Worm (Caenorhabditis elegans): ENCODE data around the gene K07D4.5.

The K07D4.5 gene

ce11 chrII:4025462-4025861, at the start of gene K07D4.5:
Gene K07D4.5, minus strand, starts transcription at chrII:4025562.
- TF ChIP-seq W03F9.2 (tag; optimal IDR thresholded peaks at IDR 0.05) (no peak), him-1 (tag; optimal IDR thresholded peaks at IDR 0.05) (no peak), dao-5 (tag; optimal IDR thresholded peaks at IDR 0.05) (no peak)

- TF ChIP-seq him-1 (tag; optimal IDR thresholded peaks at IDR 0.05) (no peak), dao-5 (tag; optimal IDR thresholded peaks at IDR 0.05) (no peak), W03F9.2 (tag; optimal IDR thresholded peaks at IDR 0.05) (no peak)
These were observed 49.3 kb upstream of the K07D4.5 start for ce11 chrII:4074710-4075109.

ce11 chrII:4071075-4071474, 45.7 kb upstream of the K07D4.5 start:
- TF ChIP-seq dao-5 (tag; optimal IDR thresholded peaks at IDR 0.05) (no peak), him-1 (tag; optimal IDR thresholded peaks at IDR 0.05) (no peak), W03F9.2 (tag; optimal IDR thresholded peaks at IDR 0.05) (no peak)

ce11 chrII:4068141-4068540, 42.8 kb upstream of the K07D4.5 start:
- TF ChIP-seq W03F9.2 (tag; optimal IDR thresholded peaks at IDR 0.05) (no peak), dao-5 (tag; optimal IDR thresholded peaks at IDR 0.05) (no peak), him-1 (tag; optimal IDR thresholded peaks at IDR 0.05) (no peak)

ce11 chrII:4067258-4067657, 41.9 kb upstream of the K07D4.5 start, which contains the start of gene W06A11.1:
Gene W06A11.1, plus strand, starts transcription at chrII:4067558.
- TF ChIP-seq dao-5 (tag; optimal IDR thresholded peaks at IDR 0.05): no peak

ce11 chrII:4063997-4064396, 38.6 kb upstream of the K07D4.5 start, which contains the start of gene fbxb-118:
Gene fbxb-118, minus strand, starts transcription at chrII:4064097.
- TF ChIP-seq dao-5 (tag; optimal IDR thresholded peaks at IDR 0.05) (no peak), W03F9.2 (tag; optimal IDR thresholded peaks at IDR 0.05) (no peak), him-1 (tag; optimal IDR thresholded peaks at IDR 0.05) (no peak)

- no peak for TF ChIP-seq him-1 (tag; optimal IDR thresholded peaks at IDR 0.05)
- no peak for TF ChIP-seq W03F9.2 (tag; optimal IDR thresholded peaks at IDR 0.05)
- TF ChIP-seq dao-5 (tag; optimal IDR thresholded peaks at IDR 0.05): no peak
These were observed 37.1 kb upstream of the K07D4.5 start, which contains the start of gene gadr-4 for ce11 chrII:4062477-4062876. Gene gadr-4, minus strand, starts transcription at chrII:4062577.

ce11 chrII:4047839-4048440, 22.6 kb upstream of the K07D4.5 start:
- TF ChIP-seq him-1 (tag; optimal IDR thresholded peaks at IDR 0.05): peak; percentile 12

- TF ChIP-seq him-1 (tag; optimal IDR thresholded peaks at IDR 0.05) (no peak), W03F9.2 (tag; optimal IDR thresholded peaks at IDR 0.05) (no peak), dao-5 (tag; optimal IDR thresholded peaks at IDR 0.05) (no peak)
These were observed 20.0 kb upstream of the K07D4.5 start, which contains the start of gene K07D4.2 for ce11 chrII:4045396-4045795. Gene K07D4.2, minus strand, starts transcription at chrII:4045496.

- TF ChIP-seq dao-5 (tag; optimal IDR thresholded peaks at IDR 0.05) (no peak), him-1 (tag; optimal IDR thresholded peaks at IDR 0.05) (peak; percentile 47), W03F9.2 (tag; optimal IDR thresholded peaks at IDR 0.05) (peak; percentile 68)
These were observed 19.0 kb upstream of the K07D4.5 start, which contains the start of gene rpn-11 for ce11 chrII:4044349-4044748. Gene rpn-11, minus strand, starts transcription at chrII:4044546.

- TF ChIP-seq dao-5 (tag; optimal IDR thresholded peaks at IDR 0.05) (no peak), him-1 (tag; optimal IDR thresholded peaks at IDR 0.05) (no peak), W03F9.2 (tag; optimal IDR thresholded peaks at IDR 0.05) (no peak)
These were observed 17.3 kb upstream of the K07D4.5 start for ce11 chrII:4042696-4043095.

- no peak for TF ChIP-seq dao-5 (tag; optimal IDR thresholded peaks at IDR 0.05)
- no peak for TF ChIP-seq W03F9.2 (tag; optimal IDR thresholded peaks at IDR 0.05)
- no peak for TF ChIP-seq him-1 (tag; optimal IDR thresholded peaks at IDR 0.05)
These were observed 14.7 kb upstream of the K07D4.5 start for ce11 chrII:4040066-4040465.

- TF ChIP-seq dao-5 (tag; optimal IDR thresholded peaks at IDR 0.05): no peak
- TF ChIP-seq W03F9.2 (tag; optimal IDR thresholded peaks at IDR 0.05): no peak
- TF ChIP-seq him-1 (tag; optimal IDR thresholded peaks at IDR 0.05): no peak
These were observed 13.2 kb upstream of the K07D4.5 start, which contains the start of gene pqn-48 for ce11 chrII:4038541-4038940. Gene pqn-48, plus strand, starts transcription at chrII:4038884.

ce11 chrII:4032293-4032692, 6.9 kb upstream of the K07D4.5 start, which contains the start of gene K07D4.4:
Gene K07D4.4, minus strand, starts transcription at chrII:4032393.
- TF ChIP-seq him-1 (tag; optimal IDR thresholded peaks at IDR 0.05): no peak
- TF ChIP-seq dao-5 (tag; optimal IDR thresholded peaks at IDR 0.05): no peak
- no peak for TF ChIP-seq W03F9.2 (tag; optimal IDR thresholded peaks at IDR 0.05)

- no peak for TF ChIP-seq him-1 (tag; optimal IDR thresholded peaks at IDR 0.05)
- TF ChIP-seq W03F9.2 (tag; optimal IDR thresholded peaks at IDR 0.05): no peak
- TF ChIP-seq dao-5 (tag; optimal IDR thresholded peaks at IDR 0.05): no peak
These were observed 2.9 kb upstream of the K07D4.5 start, which contains the start of gene K07D4.9 for ce11 chrII:4028276-4028675. Gene K07D4.9, plus strand, starts transcription at chrII:4028576.

Measured in whole organism, L4/young adult.